Worm (Caenorhabditis elegans) whole organism, early embryonic: ENCODE measurements around the gene ZK792.5.

Source experiments
- B0310.2 ChIP-seq: sonication (generic microtip); optimal IDR thresholded peaks from 2 replicates; lab custom pipeline; 2016; ENCODE audit warnings: mild to moderate bottlenecking, missing genetic modification characterization, missing compliant biosample characterization
- F13C5.2 ChIP-seq: sonication (generic microtip); optimal IDR thresholded peaks from 2 replicates; lab custom pipeline; 2017; ENCODE audit warnings: mild to moderate bottlenecking, missing genetic modification characterization, inconsistent platforms, missing compliant biosample characterization
- aly-1 ChIP-seq: sonication (generic microtip); optimal IDR thresholded peaks from 2 replicates; lab custom pipeline; 2016; ENCODE audit warnings: missing genetic modification characterization, missing compliant biosample characterization
- ama-1 ChIP-seq: fragments of 150-350 bp; optimal IDR thresholded peaks from 2 replicates; lab custom pipeline; 2014
- ceh-13 ChIP-seq: fragments of 200-800 bp; sonication (Bioruptor generic); optimal IDR thresholded peaks from 2 replicates; lab custom pipeline; 2018; ENCODE audit warnings: mild to moderate bottlenecking, missing genetic modification characterization, missing compliant biosample characterization
- ceh-36 ChIP-seq: sonication (generic microtip); optimal IDR thresholded peaks from 2 replicates; lab custom pipeline; 2016; ENCODE audit warnings: missing genetic modification characterization, inconsistent platforms, missing compliant biosample characterization
- ets-7 ChIP-seq: sonication (generic microtip); optimal IDR thresholded peaks from 2 replicates; lab custom pipeline; 2016; ENCODE audit warnings: missing genotype, missing genetic modification characterization, missing compliant biosample characterization
- flt-1 ChIP-seq: fragments of 200-800 bp; sonication (Bioruptor generic); IDR thresholded peaks from 2 replicates; pipeline ENCODE4 v1.3.6; 2022; ENCODE audit warnings: missing genetic modification characterization, missing compliant biosample characterization
- hmbx-1 ChIP-seq: sonication (generic microtip); optimal IDR thresholded peaks from 2 replicates; lab custom pipeline; 2016; ENCODE audit warnings: mild to moderate bottlenecking, missing genetic modification characterization, missing compliant biosample characterization
- hmg-4 ChIP-seq: fragments of 200-800 bp; sonication (Bioruptor generic); optimal IDR thresholded peaks from 2 replicates; lab custom pipeline; 2018; ENCODE audit warnings: mild to moderate bottlenecking, missing genetic modification characterization, missing compliant biosample characterization
- hnd-1 ChIP-seq: sonication (generic microtip); optimal IDR thresholded peaks from 2 replicates; lab custom pipeline; 2016; ENCODE audit warnings: missing genetic modification characterization, missing compliant biosample characterization
- pes-1 ChIP-seq: fragments of 200-800 bp; sonication (Bioruptor generic); IDR thresholded peaks from 2 replicates; pipeline ENCODE4 v1.3.6; 2022; ENCODE audit warnings: missing genetic modification reagents, missing genetic modification characterization, missing compliant biosample characterization
- scrt-1 ChIP-seq: fragments of 200-800 bp; sonication (Bioruptor generic); IDR thresholded peaks from 2 replicates; pipeline ENCODE4 v1.3.6; 2022; ENCODE audit warnings: missing genetic modification characterization, missing compliant biosample characterization
- sea-1 ChIP-seq: fragments of 200-800 bp; sonication (Bioruptor generic); conservative IDR thresholded peaks from 2 replicates; pipeline ENCODE4 v1.3.6; 2022; ENCODE audit warnings: missing genetic modification characterization, missing compliant biosample characterization
- tbx-11 ChIP-seq: fragments of 200-800 bp; sonication (Bioruptor generic); IDR thresholded peaks from 2 replicates; pipeline ENCODE4 v1.3.6; 2022; ENCODE audit warnings: missing genetic modification characterization, missing compliant biosample characterization
- tbx-37 ChIP-seq: fragments of 200-800 bp; sonication (Bioruptor generic); conservative IDR thresholded peaks from 2 replicates; pipeline ENCODE4 v1.3.6; 2022; ENCODE audit warnings: missing genetic modification reagents, missing genetic modification characterization, missing compliant biosample characterization
- tra-4 ChIP-seq: sonication (generic microtip); optimal IDR thresholded peaks from 2 replicates; lab custom pipeline; 2017; ENCODE audit warnings: missing genetic modification characterization, missing compliant biosample characterization

ZK792.5 gene

ce11 chrIV:11697514-11697913 is 9.6 kb upstream of the ZK792.5 start:
- TF ChIP-seq hnd-1 (tag; lab: Kevin White, UChicago) (no peak), pes-1 (no peak), tra-4 (no peak), hmbx-1 (no peak), scrt-1 (no peak)

DNA sequence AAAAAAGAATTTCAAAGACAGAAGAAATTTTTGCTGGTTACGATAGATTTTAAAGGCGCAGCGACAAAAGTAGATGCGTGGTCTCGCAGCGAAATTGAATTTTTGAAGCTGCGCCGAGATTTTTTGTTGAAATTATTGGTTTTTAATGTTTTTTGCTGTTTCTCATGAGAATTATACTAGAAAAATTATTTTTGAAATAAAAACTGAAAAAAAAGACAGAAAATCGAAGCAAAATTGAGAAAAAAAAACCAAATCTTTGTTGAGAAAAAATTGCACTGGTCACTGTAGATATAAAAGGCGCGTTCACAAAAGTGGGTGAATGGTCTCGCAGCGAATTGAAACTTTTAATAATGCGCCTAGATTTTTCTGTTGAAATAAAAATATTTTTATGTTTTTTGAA is 7.7 kb upstream of the ZK792.5 start:
- TF ChIP-seq sea-1 (GFP tag; lab: Robert Waterston, UW) (no peak), scrt-1 (no peak), ceh-36 (tag; lab: Kevin White, UChicago) (no peak), hnd-1 (tag; lab: Kevin White, UChicago) (no peak), hmg-4 (GFP tag; lab: Kevin White, UChicago) (no peak), pes-1 (no peak), hmbx-1 (no peak), flt-1 (no peak), tra-4 (no peak), tbx-11 (no peak)

DNA sequence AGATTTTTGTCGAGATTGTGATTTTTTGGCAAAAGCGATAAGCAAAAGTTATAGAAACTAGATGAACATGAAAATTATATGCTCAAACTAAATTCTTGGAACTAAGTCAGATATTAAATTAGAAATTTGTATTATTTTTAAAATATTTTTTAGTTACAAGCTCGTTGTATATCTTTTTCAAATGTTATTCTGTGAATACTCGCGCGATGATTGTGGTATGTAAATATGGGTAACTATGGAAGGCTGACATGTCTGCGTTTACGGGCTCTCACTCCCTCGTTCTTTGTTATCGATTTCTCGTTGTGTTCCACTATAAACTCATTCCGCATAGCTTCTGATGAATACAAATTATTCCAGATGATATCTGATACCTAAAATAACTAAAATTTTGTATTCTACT is 6.2 kb upstream of the ZK792.5 start, which contains the start of gene ZK792.7:
ZK792.7 (plus strand) TSS at position 301 of the 400 bp plus-strand sequence.
- TF ChIP-seq pes-1 (no peak), ama-1 (no peak), tra-4 (no peak), sea-1 (GFP tag; lab: Robert Waterston, UW) (no peak), F13C5.2 (tag; lab: Kevin White, UChicago) (no peak), hnd-1 (tag; lab: Kevin White, UChicago) (no peak), tbx-11 (no peak), B0310.2 (no peak), scrt-1 (no peak), ceh-36 (tag; lab: Kevin White, UChicago) (no peak), hmbx-1 (no peak), ceh-13 (GFP tag; lab: Kevin White, UChicago) (no peak), aly-1 (tag; lab: Kevin White, UChicago) (no peak), tbx-37 (GFP tag; lab: Robert Waterston, UW) (no peak), ets-7 (no peak), hmg-4 (GFP tag; lab: Kevin White, UChicago) (no peak)

- TF ChIP-seq scrt-1 (no peak), ama-1 (no peak), tbx-37 (GFP tag; lab: Robert Waterston, UW) (no peak), tbx-11 (no peak), pes-1 (no peak), hnd-1 (tag; lab: Kevin White, UChicago) (no peak), B0310.2 (no peak), F13C5.2 (tag; lab: Kevin White, UChicago) (no peak)
These were observed 5.6 kb upstream of the ZK792.5 start, which contains the start of gene ZK792.12 for ce11 chrIV:11693493-11693892. ZK792.12 (plus strand) TSS chrIV:11693793.

- TF ChIP-seq ceh-13 (GFP tag; lab: Kevin White, UChicago) (no peak), aly-1 (tag; lab: Kevin White, UChicago) (peak; percentile 35), ceh-36 (tag; lab: Kevin White, UChicago) (no peak), sea-1 (GFP tag; lab: Robert Waterston, UW) (no peak), hmg-4 (GFP tag; lab: Kevin White, UChicago) (peak; percentile 82), F13C5.2 (tag; lab: Kevin White, UChicago) (peak; percentile 48), tra-4 (no peak), pes-1 (0 out of 2 replicates have a peak, but pooled peaks have one; percentile 38), flt-1 (no peak), tbx-37 (GFP tag; lab: Robert Waterston, UW) (no peak)
These were observed 4.3 kb upstream of the ZK792.5 start for ce11 chrIV:11692071-11692673.

- TF ChIP-seq tbx-11, result no peak
- no peak for TF ChIP-seq hmg-4 (GFP tag; lab: Kevin White, UChicago)
- no peak for TF ChIP-seq sea-1 (GFP tag; lab: Robert Waterston, UW)
- TF ChIP-seq B0310.2, result no peak
- no peak for TF ChIP-seq ama-1
- TF ChIP-seq flt-1, result no peak
These were observed 3.6 kb upstream of the ZK792.5 start for ce11 chrIV:11691524-11691923.

DNA sequence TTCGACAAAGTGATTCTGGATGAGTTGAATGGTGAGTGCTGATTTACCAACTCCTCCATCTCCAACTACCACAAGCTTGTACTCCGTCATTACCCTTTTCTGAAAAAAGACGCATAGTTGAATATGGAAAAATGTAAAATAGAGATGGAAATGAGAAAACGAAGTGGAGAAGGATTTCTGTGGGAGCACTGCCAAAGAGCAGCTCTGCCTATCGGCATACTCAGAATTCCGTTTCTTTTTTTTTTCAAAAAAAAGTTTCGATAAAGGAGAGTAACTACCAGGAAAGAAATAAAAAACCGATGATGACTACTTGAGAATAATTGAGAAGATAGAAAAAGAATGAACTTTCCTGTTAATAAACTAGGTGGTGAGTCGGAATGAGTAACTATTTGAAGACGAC is 3.1 kb upstream of the ZK792.5 start, which contains the start of gene let-60:
let-60 (minus strand) TSS at position 101 of the 400 bp plus-strand sequence.
- TF ChIP-seq B0310.2, result no peak
- no peak for TF ChIP-seq flt-1
- no peak for TF ChIP-seq scrt-1
- no peak for TF ChIP-seq ceh-36 (tag; lab: Kevin White, UChicago)
- TF ChIP-seq hnd-1 (tag; lab: Kevin White, UChicago), result no peak
- TF ChIP-seq F13C5.2 (tag; lab: Kevin White, UChicago), result no peak
- TF ChIP-seq tbx-11, result no peak
- no peak for TF ChIP-seq hmg-4 (GFP tag; lab: Kevin White, UChicago)
- TF ChIP-seq sea-1 (GFP tag; lab: Robert Waterston, UW), result no peak
- TF ChIP-seq hmbx-1, result no peak
- no peak for TF ChIP-seq tbx-37 (GFP tag; lab: Robert Waterston, UW)
- no peak for TF ChIP-seq aly-1 (tag; lab: Kevin White, UChicago)
- no peak for TF ChIP-seq ceh-13 (GFP tag; lab: Kevin White, UChicago)

DNA sequence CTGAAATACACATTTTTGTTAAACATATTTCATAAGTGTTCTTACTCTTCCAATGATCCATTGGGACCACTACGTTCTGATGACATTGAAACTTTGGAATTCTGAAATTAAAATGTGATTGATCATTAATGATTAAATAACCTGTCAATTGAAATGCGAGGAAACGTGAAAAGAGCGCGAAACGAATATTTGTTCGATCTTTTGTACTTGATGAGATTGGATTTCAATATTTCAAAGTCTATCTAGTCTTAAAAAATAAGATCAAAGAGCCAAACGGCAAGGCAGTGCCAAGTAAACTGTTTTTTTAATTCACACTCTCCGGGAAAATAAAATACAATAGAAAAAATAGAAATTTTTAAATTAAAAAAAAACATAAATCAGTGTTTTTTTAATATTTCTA is 6.0 kb downstream of the ZK792.5 start, which contains the start of gene ZK792.4:
ZK792.4 (minus strand) TSS at position 101 of the 400 bp plus-strand sequence.
- TF ChIP-seq flt-1, result no peak
- no peak for TF ChIP-seq scrt-1
- no peak for TF ChIP-seq ceh-13 (GFP tag; lab: Kevin White, UChicago)

ce11 chrIV:11676054-11676453 is 11.9 kb downstream of the ZK792.5 start, which contains the start of gene inx-9:
inx-9 (plus strand) TSS chrIV:11676354.
- no peak for TF ChIP-seq tra-4
- no peak for TF ChIP-seq ama-1
- no peak for TF ChIP-seq ceh-36 (tag; lab: Kevin White, UChicago)
- no peak for TF ChIP-seq hmbx-1
- TF ChIP-seq tbx-11, result no peak
- TF ChIP-seq tbx-37 (GFP tag; lab: Robert Waterston, UW), result no peak
- TF ChIP-seq sea-1 (GFP tag; lab: Robert Waterston, UW), result no peak
- no peak for TF ChIP-seq scrt-1
- no peak for TF ChIP-seq ets-7
